Worm (Caenorhabditis elegans): ENCODE data around the gene cutl-12.

- no peak for TF ChIP-seq unc-39 (tag; optimal IDR thresholded peaks at IDR 0.05)
- no peak for TF ChIP-seq ztf-11 (tag; optimal IDR thresholded peaks at IDR 0.05)
- no peak for TF ChIP-seq elt-3 (tag; optimal IDR thresholded peaks at IDR 0.05)
- TF ChIP-seq nhr-76 (tag; optimal IDR thresholded peaks at IDR 0.05): no peak
- no peak for TF ChIP-seq mab-5 (tag; optimal IDR thresholded peaks at IDR 0.05)
- no peak for TF ChIP-seq pha-4 (tag; optimal IDR thresholded peaks at IDR 0.05)
- no peak for TF ChIP-seq unc-62 (GFP tag; optimal IDR thresholded peaks at IDR 0.05)
- no peak for TF ChIP-seq bed-3 (GFP tag; optimal IDR thresholded peaks at IDR 0.05)
These were observed 34.1 kb downstream of the cutl-12 start, which contains the start of gene pigg-1 for ce11 chrII:8600165-8600564.
